Fruit fly (Drosophila melanogaster) whole organism, adult: ENCODE results near the gene RpL7-like.

Source experiments
- CG11617 ChIP-seq: fragments of 200-800 bp; sonication (Bioruptor generic); optimal IDR thresholded peaks from 2 replicates; lab custom pipeline; 2017; ENCODE audit warnings: mild to moderate bottlenecking, missing biosample characterization, missing genetic modification reagents, missing genetic modification characterization
- CG12768 ChIP-seq: fragments of 200-800 bp; sonication (Bioruptor generic); optimal IDR thresholded peaks from 2 replicates; lab custom pipeline; 2017; ENCODE audit warnings: missing biosample characterization, missing genetic modification characterization, mild to moderate bottlenecking, moderate library complexity, missing genetic modification reagents
- CG14711 ChIP-seq: fragments of 200-800 bp; sonication (Bioruptor generic); optimal IDR thresholded peaks from 2 replicates; lab custom pipeline; 2018; ENCODE audit warnings: missing biosample characterization, mild to moderate bottlenecking, missing genetic modification characterization, moderate library complexity
- CG1620 ChIP-seq: fragments of 200-800 bp; sonication (Bioruptor generic); optimal IDR thresholded peaks from 2 replicates; lab custom pipeline; 2016; ENCODE audit warnings: missing biosample characterization, missing genetic modification characterization
- CG33017 ChIP-seq: fragments of 200-800 bp; sonication (Bioruptor generic); optimal IDR thresholded peaks from 2 replicates; lab custom pipeline; 2018; ENCODE audit warnings: missing biosample characterization, mild to moderate bottlenecking, missing genetic modification characterization, moderate library complexity
- CG5204 ChIP-seq: fragments of 200-800 bp; sonication (Bioruptor generic); optimal IDR thresholded peaks from 2 replicates; lab custom pipeline; 2016; ENCODE audit warnings: missing biosample characterization, missing genetic modification characterization
- CG7045 ChIP-seq: fragments of 200-800 bp; sonication (Bioruptor generic); optimal IDR thresholded peaks from 2 replicates; lab custom pipeline; 2017; ENCODE audit warnings: missing biosample characterization, mild to moderate bottlenecking, missing genetic modification characterization
- CG7101 ChIP-seq: fragments of 200-800 bp; sonication (Bioruptor generic); optimal IDR thresholded peaks from 2 replicates; lab custom pipeline; 2018; ENCODE audit warnings: missing biosample characterization, mild to moderate bottlenecking, missing genetic modification characterization, moderate library complexity
- Clk ChIP-seq: fragments of 200-800 bp; sonication (Bioruptor generic); optimal IDR thresholded peaks from 2 replicates; lab custom pipeline; 2017; ENCODE audit warnings: missing biosample characterization, missing genetic modification characterization
- Crg-1 ChIP-seq: fragments of 200-800 bp; sonication (Bioruptor generic); optimal IDR thresholded peaks from 2 replicates; lab custom pipeline; 2016; ENCODE audit warnings: missing biosample characterization, missing genetic modification characterization
- Hr96 ChIP-seq: fragments of 200-800 bp; sonication (Bioruptor generic); optimal IDR thresholded peaks from 2 replicates; lab custom pipeline; 2016; ENCODE audit warnings: missing biosample characterization, missing genetic modification characterization
- Mnt ChIP-seq: fragments of 200-800 bp; sonication (Bioruptor generic); optimal IDR thresholded peaks from 2 replicates; lab custom pipeline; 2016; ENCODE audit warnings: missing biosample characterization, mild to moderate bottlenecking, missing genetic modification characterization
- bab1 ChIP-seq: fragments of 200-800 bp; sonication (Bioruptor generic); optimal IDR thresholded peaks from 3 replicates; lab custom pipeline; 2019; ENCODE audit warnings: missing biosample characterization, mild to moderate bottlenecking, missing genetic modification characterization, moderate library complexity
- cic ChIP-seq: fragments of 200-800 bp; sonication (Bioruptor generic); optimal IDR thresholded peaks from 2 replicates; lab custom pipeline; 2017; ENCODE audit warnings: missing biosample characterization, mild to moderate bottlenecking, missing genetic modification characterization, moderate library complexity
- cnc ChIP-seq, 2 experiments: fragments of >200 bp; optimal IDR thresholded peaks; 2 replicates each; lab custom pipeline; 2017
- kay ChIP-seq: fragments of 200-800 bp; sonication (Bioruptor generic); peaks from one replicate; lab custom pipeline; 2016; ENCODE audit warnings: missing biosample characterization, missing genetic modification characterization, borderline replicate concordance
- ovo ChIP-seq: fragments of 200-800 bp; sonication (Bioruptor generic); optimal IDR thresholded peaks from 2 replicates; lab custom pipeline; 2016; ENCODE audit warnings: missing biosample characterization, missing genetic modification characterization
- pad ChIP-seq: fragments of 200-800 bp; sonication (Bioruptor generic); optimal IDR thresholded peaks from 3 replicates; lab custom pipeline; 2017; ENCODE audit warnings: missing biosample characterization, missing genetic modification characterization, mild to moderate bottlenecking, moderate library complexity, missing genetic modification reagents
- tj ChIP-seq: fragments of 200-800 bp; sonication (Bioruptor generic); optimal IDR thresholded peaks from 3 replicates; lab custom pipeline; 2017; ENCODE audit warnings: missing biosample characterization, mild to moderate bottlenecking, missing genetic modification characterization, moderate library complexity
- toe ChIP-seq: fragments of 200-800 bp; sonication (Bioruptor generic); optimal IDR thresholded peaks from 2 replicates; lab custom pipeline; 2016; ENCODE audit warnings: missing biosample characterization, missing genetic modification characterization

Gene RpL7-like

dm6 chr2L:12087442-12087841 is 31.3 kb downstream of the RpL7-like start:
- TF ChIP-seq kay (GFP tag; lab: Kevin White, UChicago) (no peak), toe (GFP tag; lab: Kevin White, UChicago) (no peak)

- TF ChIP-seq bab1: no peak
- no peak for TF ChIP-seq cnc (optimal IDR thresholded peaks at IDR 0.05; lab: Kevin White, UChicago)
- no peak for TF ChIP-seq tj (GFP tag; lab: Kevin White, UChicago)
Measured at dm6 chr2L:12089145-12089544, 33.0 kb downstream of the RpL7-like start.

dm6 chr2L:12091522-12091921 is 35.4 kb downstream of the RpL7-like start, which contains the start of gene Pex19:
TSS of gene Pex19 (plus strand) at chr2L:12091822.
- TF ChIP-seq CG14711 (tag; lab: Kevin White, UChicago) (no peak), CG7045 (no peak), ovo (GFP tag; lab: Kevin White, UChicago) (no peak), CG11617 (GFP tag; lab: Kevin White, UChicago) (no peak), pad (no peak), Clk (GFP tag; lab: Kevin White, UChicago) (no peak), CG12768 (GFP tag; lab: Kevin White, UChicago) (no peak), toe (GFP tag; lab: Kevin White, UChicago) (no peak), CG7101 (no peak), Mnt (GFP tag; lab: Kevin White, UChicago) (no peak), Hr96 (GFP tag; lab: Kevin White, UChicago) (no peak)

- no peak for TF ChIP-seq pad
- TF ChIP-seq Hr96 (GFP tag; lab: Kevin White, UChicago): no peak
- TF ChIP-seq CG12768 (GFP tag; lab: Kevin White, UChicago): no peak
- no peak for TF ChIP-seq CG7101
- no peak for TF ChIP-seq bab1
- TF ChIP-seq Mnt (GFP tag; lab: Kevin White, UChicago): no peak
- no peak for TF ChIP-seq toe (GFP tag; lab: Kevin White, UChicago)
- TF ChIP-seq ovo (GFP tag; lab: Kevin White, UChicago): no peak
- no peak for TF ChIP-seq CG11617 (GFP tag; lab: Kevin White, UChicago)
- no peak for TF ChIP-seq kay (GFP tag; lab: Kevin White, UChicago)
- TF ChIP-seq tj (GFP tag; lab: Kevin White, UChicago): no peak
- no peak for TF ChIP-seq Clk (GFP tag; lab: Kevin White, UChicago)
- no peak for TF ChIP-seq CG7045
- no peak for TF ChIP-seq Crg-1
- TF ChIP-seq CG14711 (tag; lab: Kevin White, UChicago): no peak
- no peak for TF ChIP-seq CG33017
- no peak for TF ChIP-seq CG1620 (GFP tag; lab: Kevin White, UChicago)
- no peak for TF ChIP-seq CG5204 (GFP tag; lab: Kevin White, UChicago)
- TF ChIP-seq cic (GFP tag; lab: Kevin White, UChicago): no peak
- no peak for TF ChIP-seq cnc (optimal IDR thresholded peaks at IDR 0.05; lab: Kevin White, UChicago)
Measured at dm6 chr2L:12092041-12092440, 35.9 kb downstream of the RpL7-like start.

dm6 chr2L:12092719-12093118 is 36.6 kb downstream of the RpL7-like start:
- no peak for TF ChIP-seq CG1620 (GFP tag; lab: Kevin White, UChicago)
- TF ChIP-seq ovo (GFP tag; lab: Kevin White, UChicago): no peak
- TF ChIP-seq CG11617 (GFP tag; lab: Kevin White, UChicago): no peak

dm6 chr2L:12093652-12094051 is 37.5 kb downstream of the RpL7-like start:
- TF ChIP-seq CG12768 (GFP tag; lab: Kevin White, UChicago): no peak
- TF ChIP-seq CG7045: no peak
- peak; percentile 33 for TF ChIP-seq Mnt (GFP tag; lab: Kevin White, UChicago)
- TF ChIP-seq bab1: peak; percentile 44

- TF ChIP-seq cic (GFP tag; lab: Kevin White, UChicago): peak; percentile 11
- TF ChIP-seq toe (GFP tag; lab: Kevin White, UChicago): no peak
- peak; percentile 2 for TF ChIP-seq CG12768 (GFP tag; lab: Kevin White, UChicago)
- no peak for TF ChIP-seq CG33017
- peak; percentile 99 for TF ChIP-seq Mnt (GFP tag; lab: Kevin White, UChicago)
- peak; percentile 19 for TF ChIP-seq pad
- peak; percentile 28 for TF ChIP-seq Crg-1
- peak; percentile 31 for TF ChIP-seq CG7101
- TF ChIP-seq bab1: peak; percentile 1
- TF ChIP-seq cnc (optimal IDR thresholded peaks at IDR 0.05; lab: Kevin White, UChicago): no peak
Measured at dm6 chr2L:12096396-12096813, 40.3 kb downstream of the RpL7-like start, which contains the start of the genes CG6712 and Mt2. TSS of gene CG6712 (minus strand) at chr2L:12096511. TSS of gene Mt2 (plus strand) at chr2L:12096525.

- no peak for TF ChIP-seq cic (GFP tag; lab: Kevin White, UChicago)
- no peak for TF ChIP-seq Hr96 (GFP tag; lab: Kevin White, UChicago)
- peak; percentile 10 for TF ChIP-seq CG14711 (tag; lab: Kevin White, UChicago)
- TF ChIP-seq CG33017: no peak
- TF ChIP-seq bab1: peak; percentile 26
- TF ChIP-seq CG11617 (GFP tag; lab: Kevin White, UChicago): peak; percentile 26
Measured at dm6 chr2L:12097698-12098097, 41.6 kb downstream of the RpL7-like start, which contains the start of gene Ced-12. TSS of gene Ced-12 (plus strand) at chr2L:12097838.
